Worm (Caenorhabditis elegans) whole organism, L2 larva: ENCODE results near the gene phyh-1.

Source experiments
- C34F6.9 ChIP-seq: fragments of 150-350 bp; optimal IDR thresholded peaks from 2 replicates; lab custom pipeline; 2014; ENCODE audit warnings: missing biosample characterization, missing genetic modification characterization
- F13H6.1 ChIP-seq: sonication (generic microtip); optimal IDR thresholded peaks from 2 replicates; lab custom pipeline; 2016; ENCODE audit warnings: missing genetic modification characterization, missing compliant biosample characterization
- R02D3.7 ChIP-seq: fragments of 150-350 bp; optimal IDR thresholded peaks from 2 replicates; lab custom pipeline; 2014; ENCODE audit warnings: missing biosample characterization, missing genetic modification characterization
- Y55F3AM.14 ChIP-seq: fragments of 200-800 bp; sonication (Bioruptor generic); optimal IDR thresholded peaks from 2 replicates; lab custom pipeline; 2018; ENCODE audit warnings: mild to moderate bottlenecking, missing genetic modification characterization, missing compliant biosample characterization
- ZK546.5 ChIP-seq: sonication (generic microtip); optimal IDR thresholded peaks from 2 replicates; lab custom pipeline; 2017; ENCODE audit warnings: missing biosample characterization, missing genetic modification characterization
- alr-1 ChIP-seq: fragments of 150-350 bp; optimal IDR thresholded peaks from 2 replicates; lab custom pipeline; 2014; ENCODE audit warnings: missing biosample characterization, missing genetic modification characterization
- aly-2 ChIP-seq: fragments of 150-350 bp; optimal IDR thresholded peaks from 2 replicates; lab custom pipeline; 2014; ENCODE audit warnings: missing biosample characterization, missing genetic modification characterization
- blmp-1 ChIP-seq: sonication (generic microtip); optimal IDR thresholded peaks from 2 replicates; lab custom pipeline; 2017; ENCODE audit warnings: missing genetic modification characterization, mild to moderate bottlenecking, missing compliant biosample characterization, antibody characterized with exemption, moderate library complexity; ENCODE audit not compliant: insufficient read depth
- ceh-16 ChIP-seq: fragments of 150-350 bp; optimal IDR thresholded peaks from 2 replicates; lab custom pipeline; 2014; ENCODE audit warnings: missing biosample characterization, missing genetic modification characterization
- ceh-82 ChIP-seq: fragments of 150-350 bp; optimal IDR thresholded peaks from 2 replicates; lab custom pipeline; 2014; ENCODE audit warnings: missing biosample characterization, missing genetic modification characterization
- crh-2 ChIP-seq: sonication (generic microtip); optimal IDR thresholded peaks from 2 replicates; lab custom pipeline; 2017; ENCODE audit warnings: missing biosample characterization, missing genetic modification characterization
- dmd-4 ChIP-seq: sonication (generic microtip); optimal IDR thresholded peaks from 2 replicates; lab custom pipeline; 2017; ENCODE audit warnings: missing biosample characterization, missing genetic modification characterization
- egl-27 ChIP-seq: sonication (generic microtip); optimal IDR thresholded peaks from 3 replicates; lab custom pipeline; 2017; ENCODE audit warnings: missing biosample characterization, missing genetic modification reagents, missing genetic modification characterization
- elt-1 ChIP-seq: fragments of 150-350 bp; optimal IDR thresholded peaks from 2 replicates; lab custom pipeline; 2014; ENCODE audit warnings: missing biosample characterization, missing genetic modification characterization
- elt-3 ChIP-seq: sonication (generic microtip); optimal IDR thresholded peaks from 2 replicates; lab custom pipeline; 2017; ENCODE audit warnings: missing biosample characterization, missing genetic modification characterization
- fos-1 ChIP-seq: fragments of 150-350 bp; optimal IDR thresholded peaks from 2 replicates; lab custom pipeline; 2014; ENCODE audit warnings: missing biosample characterization, missing genetic modification characterization
- gmeb-1 ChIP-seq: fragments of 150-350 bp; optimal IDR thresholded peaks from 2 replicates; lab custom pipeline; 2014; ENCODE audit warnings: missing biosample characterization, missing genetic modification characterization
- lin-11 ChIP-seq: fragments of 150-350 bp; sonication (generic microtip); optimal IDR thresholded peaks from 2 replicates; lab custom pipeline; 2014; ENCODE audit warnings: missing biosample characterization, missing genetic modification characterization, inconsistent platforms, mixed read lengths
- lin-39 ChIP-seq: fragments of 150-350 bp; optimal IDR thresholded peaks from 2 replicates; lab custom pipeline; 2014; ENCODE audit warnings: missing biosample characterization, missing genetic modification reagents, missing genetic modification characterization
- lsy-2 ChIP-seq, 2 experiments: fragments of 150-350 bp in 1 of 2; sonication (generic microtip) in 1 of 2; optimal IDR thresholded peaks; 2 replicates each; lab custom pipeline; 2014 to 2017; ENCODE audit warnings: missing biosample characterization in 2 of 2, missing genetic modification characterization in 2 of 2
- mab-5 ChIP-seq: fragments of 150-350 bp; optimal IDR thresholded peaks from 2 replicates; lab custom pipeline; 2014; ENCODE audit warnings: missing biosample characterization, missing genetic modification characterization
- mbf-1 ChIP-seq: sonication (generic microtip); optimal IDR thresholded peaks from 2 replicates; lab custom pipeline; 2017; ENCODE audit warnings: missing biosample characterization, missing genetic modification characterization
- nhr-10 ChIP-seq: sonication (generic microtip); optimal IDR thresholded peaks from 2 replicates; lab custom pipeline; 2017; ENCODE audit warnings: missing biosample characterization, missing genetic modification characterization
- nhr-11 ChIP-seq: fragments of 150-350 bp; optimal IDR thresholded peaks from 2 replicates; lab custom pipeline; 2014; ENCODE audit warnings: missing biosample characterization, missing genetic modification characterization
- nhr-12 ChIP-seq: fragments of 150-350 bp; optimal IDR thresholded peaks from 2 replicates; lab custom pipeline; 2014; ENCODE audit warnings: missing biosample characterization, missing genetic modification characterization
- nhr-129 ChIP-seq: fragments of 150-350 bp; optimal IDR thresholded peaks from 2 replicates; lab custom pipeline; 2014; ENCODE audit warnings: missing biosample characterization, missing genetic modification characterization
- nhr-21 ChIP-seq: fragments of 150-350 bp; optimal IDR thresholded peaks from 2 replicates; lab custom pipeline; 2014; ENCODE audit warnings: missing biosample characterization, missing genetic modification characterization
- nhr-23 ChIP-seq: fragments of 150-350 bp; optimal IDR thresholded peaks from 2 replicates; lab custom pipeline; 2014; ENCODE audit warnings: missing biosample characterization, missing genetic modification reagents, missing genetic modification characterization
- nhr-237 ChIP-seq: fragments of 150-350 bp; optimal IDR thresholded peaks from 2 replicates; lab custom pipeline; 2014; ENCODE audit warnings: missing biosample characterization, missing genetic modification characterization
- nhr-25 ChIP-seq: fragments of 150-350 bp; sonication (generic microtip); optimal IDR thresholded peaks from 3 replicates; lab custom pipeline; 2014; ENCODE audit warnings: missing biosample characterization, missing genetic modification characterization
- nhr-6 ChIP-seq: fragments of 150-350 bp; optimal IDR thresholded peaks from 2 replicates; lab custom pipeline; 2014; ENCODE audit warnings: missing biosample characterization, missing genetic modification characterization
- peb-1 ChIP-seq: fragments of 150-350 bp; optimal IDR thresholded peaks from 2 replicates; lab custom pipeline; 2014; ENCODE audit warnings: missing biosample characterization, missing genetic modification characterization
- sem-4 ChIP-seq: fragments of 150-350 bp; optimal IDR thresholded peaks from 2 replicates; lab custom pipeline; 2014; ENCODE audit warnings: missing biosample characterization, missing genetic modification reagents, missing genetic modification characterization
- sma-3 ChIP-seq: sonication (generic microtip); optimal IDR thresholded peaks from 2 replicates; lab custom pipeline; 2016; ENCODE audit warnings: missing genetic modification reagents, missing genetic modification characterization, missing compliant biosample characterization
- sma-9 ChIP-seq, 2 experiments: fragments of 150-350 bp in 1 of 2; sonication (generic microtip) in 1 of 2; optimal IDR thresholded peaks; 2 replicates each; lab custom pipeline; 2014 to 2016; ENCODE audit warnings: missing genetic modification characterization in 2 of 2, mild to moderate bottlenecking in 1 of 2, missing biosample characterization in 1 of 2, missing compliant biosample characterization in 1 of 2, missing genetic modification reagents in 1 of 2, moderate library complexity in 1 of 2
- snpc-4 ChIP-seq: fragments of 150-350 bp; optimal IDR thresholded peaks from 2 replicates; lab custom pipeline; 2014; ENCODE audit warnings: missing biosample characterization, missing genetic modification characterization
- unc-55 ChIP-seq: fragments of 150-350 bp; sonication (generic microtip); optimal IDR thresholded peaks from 3 replicates; lab custom pipeline; 2014; ENCODE audit warnings: missing biosample characterization, missing genetic modification reagents, missing genetic modification characterization
- unc-62 ChIP-seq: fragments of 150-350 bp; optimal IDR thresholded peaks from 2 replicates; lab custom pipeline; 2014; ENCODE audit warnings: missing biosample characterization, missing genetic modification reagents, missing genetic modification characterization
- ztf-11 ChIP-seq: sonication (generic microtip); optimal IDR thresholded peaks from 2 replicates; lab custom pipeline; 2017; ENCODE audit warnings: missing biosample characterization, missing genetic modification characterization
- ztf-4 ChIP-seq: fragments of 150-350 bp; optimal IDR thresholded peaks from 2 replicates; lab custom pipeline; 2014; ENCODE audit warnings: missing biosample characterization, missing genetic modification characterization

The phyh-1 gene

DNA sequence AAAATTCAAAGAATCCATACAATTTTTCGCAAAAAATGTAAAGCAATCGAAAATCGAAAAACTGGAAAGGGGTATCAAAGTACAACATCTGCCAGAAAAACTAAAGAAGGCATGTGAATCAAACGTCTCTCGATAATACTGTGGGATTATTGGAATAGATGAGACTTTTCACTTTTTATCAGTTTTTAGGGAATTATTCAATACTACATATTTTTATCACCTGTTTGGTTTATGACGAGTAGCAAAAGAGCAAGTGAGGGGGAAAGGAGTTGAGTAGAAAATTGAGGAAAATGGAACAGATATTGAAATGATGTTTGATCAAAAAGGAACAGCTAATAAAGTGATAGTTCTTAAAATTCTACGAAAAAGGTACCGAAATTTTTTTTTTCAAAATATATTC is 33.9 kb upstream of the phyh-1 start:
- TF ChIP-seq unc-55 (GFP tag; lab: Kevin White, UChicago), result peak; percentile 11
- TF ChIP-seq F13H6.1 (tag; lab: Kevin White, UChicago), result no peak
- TF ChIP-seq nhr-129, result no peak
- TF ChIP-seq lin-11 (tag; lab: Kevin White, UChicago), result no peak

DNA sequence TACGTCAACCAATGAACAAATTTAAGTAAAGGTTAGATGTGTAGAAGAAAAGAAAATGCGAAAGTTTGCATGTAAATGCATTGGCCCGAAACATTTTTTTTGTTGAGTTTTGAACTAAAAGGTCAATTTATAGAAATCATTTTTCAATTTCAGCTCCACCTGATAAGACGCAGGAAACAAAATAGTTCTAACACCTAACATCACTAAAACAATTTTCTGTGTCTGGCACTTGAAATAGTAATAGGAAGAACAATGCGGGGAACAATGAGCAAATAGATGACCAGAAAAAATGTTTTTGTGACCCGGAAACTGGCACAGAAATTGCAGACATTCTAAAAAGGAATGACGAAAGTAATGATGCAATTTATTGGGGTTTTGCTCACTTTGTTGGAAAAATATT is 33.1 kb upstream of the phyh-1 start:
- TF ChIP-seq nhr-129 (peak; percentile 43), fos-1 (tag; lab: Kevin White, UChicago) (peak; percentile 23), snpc-4 (tag; lab: Kevin White, UChicago) (no peak), blmp-1 (tag; lab: Kevin White, UChicago) (no peak)

DNA sequence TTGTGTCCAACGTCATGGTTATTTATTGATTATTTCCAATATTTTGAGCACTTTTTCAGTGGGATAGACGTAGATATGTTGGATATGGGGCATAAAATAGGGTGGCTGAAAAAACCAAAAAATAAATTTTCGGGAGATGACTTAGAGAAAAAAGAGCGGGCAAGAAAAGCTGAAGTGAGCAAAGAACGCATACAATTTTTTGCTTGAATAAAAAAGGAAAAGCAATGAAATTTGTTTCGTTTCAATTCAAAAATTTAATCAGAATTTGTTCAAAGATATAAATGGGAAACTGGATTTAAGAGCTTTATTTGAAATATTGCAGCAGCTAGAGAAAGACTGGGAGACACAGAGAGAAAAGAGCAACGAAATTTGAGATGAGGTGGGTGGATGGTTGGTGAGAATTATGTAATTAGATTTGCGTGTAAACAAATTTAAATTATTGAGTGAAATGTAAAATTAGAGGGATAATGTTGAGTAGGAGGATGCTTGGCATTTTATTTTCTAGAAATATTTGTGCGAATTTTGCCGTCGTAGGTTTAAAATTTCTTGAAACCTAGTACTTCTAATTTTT is 32.5 kb upstream of the phyh-1 start, which contains the start of the genes T28F3.11 and slc-17.4:
Gene T28F3.11, minus strand, starts transcription at position 51 of the 571 bp plus-strand sequence.
Gene slc-17.4, minus strand, starts transcription at position 105 of the 571 bp plus-strand sequence.
- TF ChIP-seq ceh-82 (tag; lab: Kevin White, UChicago), result no peak
- peak; percentile 4 for TF ChIP-seq unc-55 (GFP tag; lab: Kevin White, UChicago)
- no peak for TF ChIP-seq Y55F3AM.14 (GFP tag; lab: Kevin White, UChicago)
- TF ChIP-seq ceh-16 (tag; lab: Kevin White, UChicago), result no peak
- no peak for TF ChIP-seq nhr-23 (tag; lab: Kevin White, UChicago)
- TF ChIP-seq gmeb-1 (tag; lab: Kevin White, UChicago), result no peak
- no peak for TF ChIP-seq ZK546.5 (tag; lab: Kevin White, UChicago)

DNA sequence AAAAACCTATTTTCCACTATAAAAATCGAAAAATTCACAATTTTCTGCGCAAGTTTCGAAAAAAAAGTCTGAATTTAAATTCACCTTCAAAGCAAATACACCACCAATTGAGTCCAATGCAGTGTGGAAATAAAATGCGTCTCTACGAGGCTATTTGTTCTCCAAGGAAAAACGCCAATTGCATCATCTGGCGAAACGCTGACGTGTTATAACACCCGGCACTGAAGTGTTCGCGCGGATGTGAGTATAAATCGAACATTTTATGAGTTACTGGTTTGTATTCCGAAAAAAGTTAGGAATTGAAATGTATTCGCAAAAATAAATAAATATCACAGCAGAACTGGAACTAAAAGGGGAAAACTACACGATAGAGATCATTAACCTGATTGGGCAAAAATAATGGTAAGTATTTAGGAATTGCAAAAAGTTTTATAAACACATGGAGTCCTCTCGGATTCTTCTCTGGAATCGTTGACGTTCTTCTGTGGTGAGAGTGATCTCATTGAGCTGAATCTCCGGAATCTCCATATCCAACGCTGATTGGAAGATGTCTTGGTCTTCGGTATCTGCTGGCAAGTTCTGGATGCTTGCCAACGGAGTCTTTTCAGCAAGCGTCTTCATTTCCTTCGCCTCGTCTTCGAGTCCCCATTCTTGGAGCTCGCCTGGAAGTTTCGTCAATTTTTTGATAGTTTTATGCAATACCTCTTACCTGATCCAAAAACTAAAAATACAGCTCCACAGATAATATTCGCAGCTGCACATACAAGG is 28.9 kb upstream of the phyh-1 start, which contains the start of gene zipt-7.1:
Gene zipt-7.1, minus strand, starts transcription at position 232 of the 768 bp plus-strand sequence.
- no peak for TF ChIP-seq F13H6.1 (tag; lab: Kevin White, UChicago)
- no peak for TF ChIP-seq lsy-2 (tag; optimal IDR thresholded peaks at IDR 0.05; lab: Kevin White, UChicago)
- TF ChIP-seq fos-1 (tag; lab: Kevin White, UChicago), result no peak
- peak; percentile 55 for TF ChIP-seq nhr-129
- TF ChIP-seq, all 48 proteins: peak for 1

DNA sequence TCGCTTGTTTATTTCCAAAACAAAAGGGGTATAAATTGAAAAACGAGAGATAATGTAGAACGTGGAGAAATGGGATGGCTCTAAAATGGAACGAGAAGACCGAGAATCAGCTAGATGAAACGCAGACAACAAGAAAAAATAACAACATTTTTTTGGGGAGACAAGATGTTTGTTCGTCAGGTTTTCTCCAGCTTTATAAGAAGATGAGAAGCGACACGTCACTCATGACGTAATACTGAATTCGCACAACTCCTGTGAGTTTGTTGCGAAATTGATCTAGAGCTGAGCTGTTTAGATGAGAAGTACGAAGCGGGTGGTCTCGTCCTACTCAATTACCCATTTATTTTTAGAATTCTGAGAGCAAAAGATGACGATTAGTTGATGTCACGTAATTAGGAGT is 26.1 kb upstream of the phyh-1 start:
- TF ChIP-seq R02D3.7 (tag; lab: Kevin White, UChicago), result no peak
- no peak for TF ChIP-seq alr-1
- TF ChIP-seq aly-2, result no peak
- no peak for TF ChIP-seq nhr-11 (tag; lab: Kevin White, UChicago)
- no peak for TF ChIP-seq elt-1
- no peak for TF ChIP-seq nhr-23 (tag; lab: Kevin White, UChicago)
- no peak for TF ChIP-seq nhr-12 (tag; lab: Kevin White, UChicago)
- TF ChIP-seq peb-1 (tag; lab: Kevin White, UChicago), result no peak
- no peak for TF ChIP-seq nhr-6 (tag; lab: Kevin White, UChicago)
- TF ChIP-seq fos-1 (tag; lab: Kevin White, UChicago), result no peak
- TF ChIP-seq Y55F3AM.14 (GFP tag; lab: Kevin White, UChicago), result no peak
- TF ChIP-seq sma-3 (GFP tag; lab: Kevin White, UChicago), result no peak
- TF ChIP-seq egl-27 (tag; lab: Kevin White, UChicago), result no peak
- TF ChIP-seq nhr-237 (tag; lab: Kevin White, UChicago), result no peak
- no peak for TF ChIP-seq ZK546.5 (tag; lab: Kevin White, UChicago)
- no peak for TF ChIP-seq nhr-21 (tag; lab: Kevin White, UChicago)
- TF ChIP-seq sem-4 (tag; lab: Kevin White, UChicago), result no peak
- no peak for TF ChIP-seq blmp-1 (tag; lab: Kevin White, UChicago)
- TF ChIP-seq gmeb-1 (tag; lab: Kevin White, UChicago), result no peak
- TF ChIP-seq C34F6.9 (tag; lab: Kevin White, UChicago), result peak; percentile 52
- peak; percentile 91 for TF ChIP-seq unc-55 (GFP tag; lab: Kevin White, UChicago)
- no peak for TF ChIP-seq nhr-25 (tag; lab: Kevin White, UChicago)
- no peak for TF ChIP-seq elt-3 (tag; lab: Kevin White, UChicago)
- no peak for TF ChIP-seq mab-5
- no peak for TF ChIP-seq mbf-1 (tag; lab: Kevin White, UChicago)
- TF ChIP-seq F13H6.1 (tag; lab: Kevin White, UChicago), result no peak
- TF ChIP-seq ceh-16 (tag; lab: Kevin White, UChicago), result no peak
- TF ChIP-seq snpc-4 (tag; lab: Kevin White, UChicago), result no peak
- TF ChIP-seq unc-62 (GFP tag; lab: Kevin White, UChicago), result no peak
- no peak for TF ChIP-seq lin-11 (tag; lab: Kevin White, UChicago)
- no peak for TF ChIP-seq dmd-4 (tag; lab: Kevin White, UChicago)
- TF ChIP-seq nhr-10 (tag; lab: Kevin White, UChicago), result no peak
- peak; percentile 66 for TF ChIP-seq sma-9 (GFP tag; optimal IDR thresholded peaks at IDR 0.05; lab: Kevin White, UChicago)
- TF ChIP-seq sma-9 (tag; optimal IDR thresholded peaks at IDR 0.05; lab: Kevin White, UChicago), result no peak
- TF ChIP-seq lin-39 (tag; lab: Kevin White, UChicago), result no peak
- no peak for TF ChIP-seq ztf-11
- TF ChIP-seq ztf-4 (tag; lab: Kevin White, UChicago), result peak; percentile 18
- TF ChIP-seq crh-2, result peak; percentile 69
